Fruit fly (Drosophila melanogaster): Measurements from ENCODE around the gene dnc.
A peak's percentile ranks its signal among the peaks of the same experiment; 100 is the strongest.
"Not testable (repeated sequence)": the region's sequence is repeated elsewhere in the genome, so short reads cannot be mapped to it uniquely, and the experiment has no call there.

The dnc gene

DNA sequence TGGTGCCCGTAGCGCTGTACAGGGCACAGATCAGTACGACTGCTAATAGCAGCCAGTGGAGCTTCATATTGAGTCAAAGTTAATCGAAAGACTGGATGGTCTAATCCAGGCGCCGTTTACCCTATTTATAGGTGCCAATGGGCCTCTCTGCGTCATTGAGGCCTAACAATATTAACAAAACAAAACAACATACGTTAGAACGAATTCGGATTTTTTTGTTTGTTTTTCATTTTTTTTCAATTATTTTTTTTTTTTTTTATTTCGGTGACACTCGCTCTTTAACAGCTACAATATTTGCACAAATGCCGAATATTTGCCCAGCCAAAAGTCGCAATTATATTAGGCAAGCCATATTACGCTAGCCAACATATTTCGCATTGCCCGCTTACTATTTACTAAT lies 60.3 kb downstream of the dnc start, which contains the start of gene CG14265:
CG14265 (minus strand) TSS at position 101 of the 400 bp plus-strand sequence.
- TF ChIP-seq CG5204 (GFP tag; optimal IDR thresholded peaks at IDR 0.05) = no peak
- no peak for TF ChIP-seq toe (GFP tag; optimal IDR thresholded peaks at IDR 0.05)
- no peak for TF ChIP-seq CG7101 (tag; optimal IDR thresholded peaks at IDR 0.05)
- no peak for TF ChIP-seq Mnt (GFP tag; optimal IDR thresholded peaks at IDR 0.05)
- no peak for TF ChIP-seq Crg-1 (GFP tag; optimal IDR thresholded peaks at IDR 0.05)
- TF ChIP-seq CG1620 (GFP tag; optimal IDR thresholded peaks at IDR 0.05) = no peak
- TF ChIP-seq bab1 (GFP tag; optimal IDR thresholded peaks at IDR 0.05) = no peak
- TF ChIP-seq pad (GFP tag; optimal IDR thresholded peaks at IDR 0.05) = no peak
- no peak for TF ChIP-seq cnc (optimal IDR thresholded peaks at IDR 0.05)
- TF ChIP-seq CG14711 (tag; optimal IDR thresholded peaks at IDR 0.05) = no peak
- TF ChIP-seq CG7045 (GFP tag; optimal IDR thresholded peaks at IDR 0.05) = no peak
- no peak for TF ChIP-seq cic (GFP tag; optimal IDR thresholded peaks at IDR 0.05)

DNA sequence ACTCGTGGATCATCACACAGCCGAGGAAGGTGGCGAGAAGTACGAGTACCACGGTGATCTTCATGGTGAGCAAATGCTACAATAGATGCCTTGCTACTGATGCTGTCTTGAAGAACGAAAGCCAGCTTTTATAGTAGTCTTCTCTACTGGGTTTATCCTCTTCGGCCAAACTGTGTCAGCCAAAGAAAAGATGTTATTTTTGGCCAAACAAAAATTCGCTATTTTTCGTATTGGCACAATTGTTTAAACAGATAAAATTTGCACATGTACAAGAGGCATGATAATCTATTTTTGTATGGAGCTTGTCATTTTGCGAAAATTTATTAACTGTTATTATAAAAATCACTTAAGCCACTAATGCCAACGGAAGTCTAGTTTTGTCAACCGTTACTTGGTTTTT lies 64.2 kb downstream of the dnc start, which contains the start of gene ng2:
ng2 (minus strand) TSS at position 101 of the 400 bp plus-strand sequence.
- not testable (repeated sequence) for TF ChIP-seq Mnt (GFP tag; optimal IDR thresholded peaks at IDR 0.05); cnc (optimal IDR thresholded peaks at IDR 0.05); CG33017 (tag; optimal IDR thresholded peaks at IDR 0.05)

DNA sequence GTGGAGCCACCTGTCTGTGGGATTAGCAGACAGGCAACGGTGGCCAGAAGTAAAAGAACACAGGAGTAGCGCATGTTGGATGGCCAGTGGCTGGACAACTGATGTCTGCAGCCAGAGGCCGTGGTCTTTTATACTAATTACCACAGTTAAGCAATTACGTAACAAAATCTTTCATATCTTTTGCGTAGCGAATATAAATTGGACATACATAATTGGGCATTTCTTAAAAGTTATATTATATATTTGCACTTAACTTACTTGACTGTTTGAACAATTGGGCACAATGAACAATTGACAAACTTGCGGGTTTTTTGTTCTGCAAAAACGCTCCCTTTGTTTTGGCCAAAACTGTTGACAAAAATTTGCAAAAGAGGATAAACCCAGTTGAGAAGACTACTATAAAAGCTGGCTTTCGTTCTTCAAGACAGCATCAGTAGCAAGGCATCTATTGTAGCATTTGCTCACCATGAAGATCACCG lies 65.8 kb downstream of the dnc start, which contains the start of the genes ng3 and ng1:
ng3 (minus strand) TSS at position 101 of the 479 bp plus-strand sequence.
ng1 (plus strand) TSS at position 429 of the 479 bp plus-strand sequence.
- TF ChIP-seq Mnt (GFP tag; optimal IDR thresholded peaks at IDR 0.05) (no peak), CG14711 (tag; optimal IDR thresholded peaks at IDR 0.05) (no peak), Clk (GFP tag; optimal IDR thresholded peaks at IDR 0.05) (no peak), CG7045 (GFP tag; optimal IDR thresholded peaks at IDR 0.05) (no peak), Hr96 (GFP tag; optimal IDR thresholded peaks at IDR 0.05) (no peak), cic (GFP tag; optimal IDR thresholded peaks at IDR 0.05) (no peak), pad (GFP tag; optimal IDR thresholded peaks at IDR 0.05) (no peak), CG11617 (GFP tag; optimal IDR thresholded peaks at IDR 0.05) (no peak), CG1620 (GFP tag; optimal IDR thresholded peaks at IDR 0.05) (no peak), tj (GFP tag; optimal IDR thresholded peaks at IDR 0.05) (no peak), kay (GFP tag; ENCODE audit: borderline replicate concordance) (no peak)

DNA sequence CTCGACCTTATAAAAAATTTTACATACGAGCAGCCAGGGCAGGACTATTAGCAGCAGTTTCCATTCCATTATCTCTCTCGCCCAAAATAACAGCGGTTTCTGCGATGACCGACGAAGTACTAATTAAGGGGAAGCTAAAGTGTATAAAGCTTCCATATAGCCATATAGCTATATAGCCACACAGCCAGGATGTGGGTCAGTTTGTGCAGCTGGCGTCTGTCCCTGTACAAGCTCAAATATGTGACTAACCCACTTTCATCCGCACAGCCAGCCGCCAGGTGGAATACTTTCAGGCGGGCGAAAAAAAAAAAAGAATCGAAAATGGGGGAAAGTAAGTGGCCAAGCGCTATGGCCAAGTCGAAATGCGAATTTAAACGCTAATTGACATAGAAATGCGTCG lies 67.9 kb downstream of the dnc start, which contains the start of gene ng4:
ng4 (minus strand) TSS at position 101 of the 400 bp plus-strand sequence.
- no peak for TF ChIP-seq tj (GFP tag; optimal IDR thresholded peaks at IDR 0.05)

DNA sequence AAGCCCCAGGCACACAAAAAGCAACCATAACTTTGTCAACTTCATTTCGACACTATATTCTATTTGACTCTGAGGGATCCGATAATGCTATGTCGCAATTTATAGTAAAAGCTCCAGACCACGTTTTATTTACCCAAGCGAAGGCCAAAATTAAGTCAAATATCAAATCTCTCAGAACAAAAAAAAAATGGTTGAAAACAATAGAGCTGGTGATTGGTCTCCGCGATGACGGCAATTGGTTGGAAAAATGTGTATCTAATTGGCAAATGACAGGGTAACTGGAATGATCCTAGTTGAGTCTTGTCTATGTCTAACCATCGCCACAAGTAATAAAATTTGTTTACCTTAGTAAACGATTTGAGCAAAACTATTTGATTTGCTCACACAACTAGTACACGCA lies 72.9 kb downstream of the dnc start, which contains the start of gene Pig1:
Pig1 (minus strand) TSS at position 101 of the 400 bp plus-strand sequence.
- no peak for TF ChIP-seq CG33017 (tag; optimal IDR thresholded peaks at IDR 0.05)
- TF ChIP-seq CG5204 (GFP tag; optimal IDR thresholded peaks at IDR 0.05) = no peak
- no peak for TF ChIP-seq kay (GFP tag; ENCODE audit: borderline replicate concordance)
- TF ChIP-seq ovo (GFP tag; optimal IDR thresholded peaks at IDR 0.05) = no peak
- TF ChIP-seq CG7101 (tag; optimal IDR thresholded peaks at IDR 0.05) = no peak
- TF ChIP-seq CG12768 (GFP tag; optimal IDR thresholded peaks at IDR 0.05) = no peak
- no peak for TF ChIP-seq CG7045 (GFP tag; optimal IDR thresholded peaks at IDR 0.05)

DNA sequence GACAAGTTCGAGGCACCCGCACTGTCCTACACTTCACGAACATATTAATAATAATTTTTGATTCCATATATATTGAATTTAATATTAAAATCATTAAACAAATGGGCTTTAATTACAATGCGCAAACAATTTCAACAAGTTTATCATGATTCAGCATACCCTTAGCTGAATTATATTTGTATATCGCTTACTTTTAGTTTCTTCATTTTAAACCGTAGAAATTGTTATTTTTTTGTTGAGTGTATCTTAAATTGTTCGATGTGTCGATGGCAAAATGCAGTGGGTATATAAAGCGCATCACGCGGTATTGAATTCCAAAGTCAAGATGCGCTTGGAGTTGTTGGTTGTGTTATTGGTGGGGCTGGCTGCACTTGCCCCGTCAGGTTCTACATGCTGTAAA lies 73.5 kb downstream of the dnc start, which contains the start of gene Sgs4:
Sgs4 (plus strand) TSS at position 301 of the 400 bp plus-strand sequence.
- TF ChIP-seq bab1 (GFP tag; optimal IDR thresholded peaks at IDR 0.05) (no peak), Mnt (GFP tag; optimal IDR thresholded peaks at IDR 0.05) (no peak)

DNA sequence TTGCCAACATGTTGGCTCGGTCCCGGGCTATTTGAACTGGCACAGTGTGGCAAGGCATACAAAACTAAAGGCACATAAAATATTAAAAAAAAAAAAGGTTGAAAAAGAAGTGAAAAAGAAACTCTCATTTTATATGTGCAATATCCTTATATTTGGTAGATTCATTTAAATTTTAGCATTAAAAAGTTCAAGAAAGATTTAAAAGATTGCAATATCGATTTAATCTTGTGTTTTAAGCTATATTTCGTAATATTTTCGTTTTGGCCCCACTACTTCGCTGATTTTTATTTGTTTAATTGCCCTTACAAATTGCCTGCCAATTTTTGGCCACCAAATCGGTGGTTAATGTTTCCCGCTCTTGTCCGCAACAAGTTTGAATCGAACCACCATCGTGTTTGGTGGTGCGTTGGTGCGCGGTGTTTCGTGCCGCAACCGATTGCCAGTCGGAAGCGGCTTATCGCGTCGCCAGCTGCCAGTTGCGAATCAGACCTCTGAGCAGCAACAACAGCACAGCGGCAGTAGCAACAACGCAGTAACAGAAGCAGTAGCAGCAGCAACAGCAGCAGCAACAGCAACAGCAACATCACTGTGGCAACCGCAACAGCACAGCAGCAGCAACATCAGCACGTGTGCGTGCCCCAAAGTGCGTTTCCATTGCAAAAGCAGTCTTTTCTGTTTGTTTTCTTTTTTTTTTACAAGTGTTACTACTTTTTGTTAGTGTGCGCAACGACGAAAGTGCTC lies 79.5 kb downstream of the dnc start:
- TF ChIP-seq cnc (optimal IDR thresholded peaks at IDR 0.05) = no peak
- TF ChIP-seq tj (GFP tag; optimal IDR thresholded peaks at IDR 0.05) = peak; percentile 70
- TF ChIP-seq ovo (GFP tag; optimal IDR thresholded peaks at IDR 0.05) = peak; percentile 19
- TF ChIP-seq CG7101 (tag; optimal IDR thresholded peaks at IDR 0.05) = peak; percentile 85
- peak; percentile 80 for TF ChIP-seq CG12768 (GFP tag; optimal IDR thresholded peaks at IDR 0.05)
- peak; percentile 42 for TF ChIP-seq Crg-1 (GFP tag; optimal IDR thresholded peaks at IDR 0.05)
- TF ChIP-seq CG7045 (GFP tag; optimal IDR thresholded peaks at IDR 0.05) = peak; percentile 86
- peak; percentile 89 for TF ChIP-seq CG5204 (GFP tag; optimal IDR thresholded peaks at IDR 0.05)
- TF ChIP-seq Hr96 (GFP tag; optimal IDR thresholded peaks at IDR 0.05) = peak; percentile 72
- peak; percentile 1 for TF ChIP-seq bab1 (GFP tag; optimal IDR thresholded peaks at IDR 0.05)
- TF ChIP-seq kay (GFP tag; ENCODE audit: borderline replicate concordance) = peak; percentile 44
- TF ChIP-seq cic (GFP tag; optimal IDR thresholded peaks at IDR 0.05) = no peak
- peak; percentile 67 for TF ChIP-seq Mnt (GFP tag; optimal IDR thresholded peaks at IDR 0.05)
- TF ChIP-seq CG1620 (GFP tag; optimal IDR thresholded peaks at IDR 0.05) = peak; percentile 57
- TF ChIP-seq CG14711 (tag; optimal IDR thresholded peaks at IDR 0.05) = peak; percentile 78
- TF ChIP-seq CG11617 (GFP tag; optimal IDR thresholded peaks at IDR 0.05) = peak; percentile 91
- TF ChIP-seq Clk (GFP tag; optimal IDR thresholded peaks at IDR 0.05) = peak; percentile 72
- peak; percentile 57 for TF ChIP-seq toe (GFP tag; optimal IDR thresholded peaks at IDR 0.05)
- TF ChIP-seq CG33017 (tag; optimal IDR thresholded peaks at IDR 0.05) = peak; percentile 80
- TF ChIP-seq pad (GFP tag; optimal IDR thresholded peaks at IDR 0.05) = peak; percentile 73

All from whole organism, adult.